Fruit fly (Drosophila melanogaster): ENCODE results near the gene bdl.

DNA sequence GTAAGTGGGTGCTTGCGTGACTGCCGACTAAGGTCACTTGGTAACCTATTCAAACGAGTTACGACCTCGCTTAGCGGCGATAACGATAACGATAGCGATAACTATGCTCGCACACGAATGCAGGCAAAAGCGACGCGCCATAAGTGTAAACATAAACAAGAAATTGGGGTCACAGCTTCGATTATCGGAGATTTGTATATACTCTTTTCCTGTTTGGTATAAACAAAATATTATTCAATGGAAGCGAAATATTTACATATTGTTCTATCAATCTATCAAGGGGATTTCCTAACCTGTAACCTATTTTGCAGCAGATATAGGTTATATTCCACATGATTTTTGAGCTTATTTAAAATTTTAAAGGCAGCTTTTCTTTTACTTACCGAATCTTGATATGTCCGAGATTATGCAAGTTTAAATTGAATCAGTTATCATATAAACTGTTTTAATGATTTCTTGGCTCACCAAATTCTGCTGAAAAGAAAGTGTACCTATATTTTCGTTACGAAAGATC, 38.3 kb upstream of the bdl start:
- TF ChIP-seq lilli (GFP tag; optimal IDR thresholded peaks at IDR 0.05), result peak; percentile 21
- TF ChIP-seq CG9797 (GFP tag; optimal IDR thresholded peaks at IDR 0.05), result no peak
- TF ChIP-seq CG8478 (optimal IDR thresholded peaks at IDR 0.05), result no peak
- no peak for TF ChIP-seq CG6272 (GFP tag; IDR thresholded peaks at IDR 0.05)
- peak; percentile 15 for TF ChIP-seq odd (GFP tag; optimal IDR thresholded peaks at IDR 0.05)
- no peak for TF ChIP-seq Ets97D (GFP tag; optimal IDR thresholded peaks at IDR 0.05)
- TF ChIP-seq CG6175 (GFP tag; IDR thresholded peaks at IDR 0.05), result no peak
- no peak for TF ChIP-seq CG1529 (GFP tag; optimal IDR thresholded peaks at IDR 0.05)
- TF ChIP-seq CG3281 (GFP tag; optimal IDR thresholded peaks at IDR 0.05), result peak; percentile 1
- TF ChIP-seq crc (GFP tag; optimal IDR thresholded peaks at IDR 0.05), result no peak
- no peak for TF ChIP-seq dpn (GFP tag; optimal IDR thresholded peaks at IDR 0.05)

All from whole organism, embryonic.